Fruit fly (Drosophila melanogaster) whole organism, prepupa: Measurements from ENCODE around the gene CG44044.

ENCODE experiments used
- CG10669 ChIP-seq: fragments of 200-800 bp; sonication (Bioruptor generic); optimal IDR thresholded peaks from 3 replicates; lab custom pipeline; 2018; ENCODE audit warnings: missing biosample characterization, mild to moderate bottlenecking, missing genetic modification characterization, moderate library complexity
- CG11294 ChIP-seq: fragments of 200-800 bp; sonication (Bioruptor generic); IDR thresholded peaks from 2 replicates; pipeline ENCODE4 v1.3.6; 2022; ENCODE audit warnings: missing biosample characterization, missing genetic modification characterization
- CG11762 ChIP-seq: fragments of 200-800 bp; sonication (Bioruptor generic); optimal IDR thresholded peaks from 3 replicates; lab custom pipeline; 2016; ENCODE audit warnings: missing biosample characterization, missing genetic modification characterization; ENCODE audit not compliant: insufficient read depth
- CG11902 ChIP-seq: fragments of 200-800 bp; sonication (Bioruptor generic); optimal IDR thresholded peaks from 3 replicates; lab custom pipeline; 2016; ENCODE audit warnings: missing biosample characterization, missing genetic modification characterization
- CG15336 ChIP-seq: fragments of 200-800 bp; sonication (Bioruptor generic); IDR thresholded peaks from 2 replicates; pipeline ENCODE4 v1.3.6; 2022; ENCODE audit warnings: missing biosample characterization, missing genetic modification characterization
- CG1621 ChIP-seq: fragments of 200-800 bp; sonication (Bioruptor generic); optimal IDR thresholded peaks from 3 replicates; lab custom pipeline; 2018; ENCODE audit warnings: missing biosample characterization, mild to moderate bottlenecking, missing genetic modification characterization
- CG31627 ChIP-seq: fragments of 200-800 bp; sonication (Bioruptor generic); optimal IDR thresholded peaks from 3 replicates; lab custom pipeline; 2016; ENCODE audit warnings: missing biosample characterization, missing genetic modification characterization
- CG32006 ChIP-seq: fragments of 200-800 bp; sonication (Bioruptor generic); optimal IDR thresholded peaks from 3 replicates; lab custom pipeline; 2017; ENCODE audit warnings: missing biosample characterization, mild to moderate bottlenecking, missing genetic modification characterization
- CG6163 ChIP-seq: fragments of 200-800 bp; sonication (Bioruptor generic); IDR thresholded peaks from 3 replicates; pipeline ENCODE4 v1.3.6; 2022; ENCODE audit warnings: missing biosample characterization, missing genetic modification characterization
- CG6792 ChIP-seq: fragments of 200-800 bp; sonication (Bioruptor generic); optimal IDR thresholded peaks from 3 replicates; lab custom pipeline; 2016; ENCODE audit warnings: missing biosample characterization, missing genetic modification characterization
- CG6808 ChIP-seq: fragments of 200-800 bp; sonication (Bioruptor generic); optimal IDR thresholded peaks from 3 replicates; lab custom pipeline; 2017; ENCODE audit warnings: missing biosample characterization, missing genetic modification characterization, mild to moderate bottlenecking, moderate library complexity, missing genetic modification reagents
- CG6854 ChIP-seq: fragments of 200-800 bp; sonication (Bioruptor generic); optimal IDR thresholded peaks from 2 replicates; lab custom pipeline; 2017; ENCODE audit warnings: missing biosample characterization, mild to moderate bottlenecking, missing genetic modification characterization
- CG8632 ChIP-seq: fragments of 200-800 bp; sonication (Bioruptor generic); optimal IDR thresholded peaks from 3 replicates; lab custom pipeline; 2016; ENCODE audit warnings: missing biosample characterization, missing genetic modification characterization
- CG9139 ChIP-seq: fragments of 200-800 bp; sonication (Bioruptor generic); optimal IDR thresholded peaks from 3 replicates; lab custom pipeline; 2017; ENCODE audit warnings: missing biosample characterization, mild to moderate bottlenecking, missing genetic modification characterization
- Eip75B ChIP-seq: fragments of 200-800 bp; sonication (Bioruptor generic); optimal IDR thresholded peaks from 3 replicates; lab custom pipeline; 2016; ENCODE audit warnings: missing biosample characterization, missing genetic modification characterization
- Eip78C ChIP-seq: fragments of 200-800 bp; sonication (Bioruptor generic); peaks from one replicate; lab custom pipeline; 2016; ENCODE audit warnings: missing biosample characterization, missing genetic modification characterization
- Eip93F ChIP-seq: fragments of 200-800 bp; sonication (Bioruptor generic); optimal IDR thresholded peaks from 2 replicates; lab custom pipeline; 2016; ENCODE audit warnings: missing biosample characterization, mild to moderate bottlenecking, missing genetic modification characterization
- Ets21C ChIP-seq: fragments of 200-800 bp; sonication (Bioruptor generic); optimal IDR thresholded peaks from 3 replicates; lab custom pipeline; 2016; ENCODE audit warnings: missing biosample characterization, missing genetic modification characterization
- Hr38 ChIP-seq: sonication (Bioruptor generic); optimal IDR thresholded peaks from 2 replicates; lab custom pipeline; 2016; ENCODE audit warnings: missing biosample characterization, missing genetic modification characterization
- Hr39 ChIP-seq: fragments of 200-800 bp; sonication (Bioruptor generic); optimal IDR thresholded peaks from 2 replicates; lab custom pipeline; 2016; ENCODE audit warnings: missing biosample characterization, missing genetic modification characterization
- Hr4 ChIP-seq: fragments of 200-800 bp; sonication (Bioruptor generic); optimal IDR thresholded peaks from 3 replicates; lab custom pipeline; 2016; ENCODE audit warnings: missing biosample characterization, missing genetic modification characterization
- Lpt ChIP-seq: fragments of 200-800 bp; sonication (Bioruptor generic); optimal IDR thresholded peaks from 3 replicates; lab custom pipeline; 2016; ENCODE audit warnings: missing biosample characterization, missing genetic modification characterization
- Met ChIP-seq: fragments of 200-800 bp; sonication (Bioruptor generic); optimal IDR thresholded peaks from 3 replicates; lab custom pipeline; 2016; ENCODE audit warnings: missing biosample characterization, missing genetic modification characterization
- OdsH ChIP-seq: fragments of 200-800 bp; sonication (Bioruptor generic); optimal IDR thresholded peaks from 3 replicates; lab custom pipeline; 2016; ENCODE audit warnings: missing biosample characterization, missing genetic modification characterization
- Smox ChIP-seq: fragments of 200-800 bp; sonication (Bioruptor generic); optimal IDR thresholded peaks from 3 replicates; lab custom pipeline; 2016; ENCODE audit warnings: missing biosample characterization, missing genetic modification characterization
- Sox14 ChIP-seq: fragments of 200-800 bp; sonication (Bioruptor generic); optimal IDR thresholded peaks from 3 replicates; lab custom pipeline; 2016; ENCODE audit warnings: missing biosample characterization, missing genetic modification characterization
- acj6 ChIP-seq: fragments of 200-800 bp; sonication (Bioruptor generic); optimal IDR thresholded peaks from 3 replicates; lab custom pipeline; 2016; ENCODE audit warnings: missing biosample characterization, missing genetic modification characterization
- dac ChIP-seq: fragments of 200-800 bp; sonication (Bioruptor generic); optimal IDR thresholded peaks from 2 replicates; lab custom pipeline; 2017; ENCODE audit warnings: missing biosample characterization, mild to moderate bottlenecking, missing genetic modification characterization
- dsx ChIP-seq: fragments of 200-800 bp; optimal IDR thresholded peaks from 3 replicates; lab custom pipeline; 2019; ENCODE audit warnings: missing biosample characterization, mild to moderate bottlenecking, missing genetic modification characterization, moderate library complexity; ENCODE audit not compliant: poor library complexity, severe bottlenecking
- eg ChIP-seq: fragments of 200-800 bp; sonication (Bioruptor generic); IDR thresholded peaks from 3 replicates; pipeline ENCODE4 v1.3.6; 2022; ENCODE audit warnings: missing biosample characterization, missing genetic modification characterization
- esn ChIP-seq: fragments of 200-800 bp; sonication (Bioruptor generic); optimal IDR thresholded peaks from 2 replicates; lab custom pipeline; 2016; ENCODE audit warnings: missing biosample characterization, mild to moderate bottlenecking, missing genetic modification characterization, moderate library complexity
- fd59A ChIP-seq: fragments of 200-800 bp; sonication (Bioruptor generic); optimal IDR thresholded peaks from 2 replicates; lab custom pipeline; 2017; ENCODE audit warnings: missing biosample characterization, mild to moderate bottlenecking, missing genetic modification characterization, missing genetic modification reagents
- fd85E ChIP-seq: fragments of 200-800 bp; sonication (Bioruptor generic); optimal IDR thresholded peaks from 3 replicates; lab custom pipeline; 2016; ENCODE audit warnings: missing biosample characterization, missing genetic modification characterization
- fkh ChIP-seq: fragments of 200-800 bp; sonication (Bioruptor generic); optimal IDR thresholded peaks from 3 replicates; lab custom pipeline; 2017; ENCODE audit warnings: missing biosample characterization, mild to moderate bottlenecking, missing genetic modification characterization, moderate library complexity
- net ChIP-seq: fragments of 200-800 bp; sonication (Bioruptor generic); optimal IDR thresholded peaks from 3 replicates; lab custom pipeline; 2016; ENCODE audit warnings: missing biosample characterization, missing genetic modification characterization
- pdm3 ChIP-seq: fragments of 200-800 bp; sonication (Bioruptor generic); optimal IDR thresholded peaks from 3 replicates; lab custom pipeline; 2016; ENCODE audit warnings: missing biosample characterization, missing genetic modification characterization
- spab ChIP-seq: fragments of 200-800 bp; sonication (Bioruptor generic); optimal IDR thresholded peaks from 2 replicates; lab custom pipeline; 2017; ENCODE audit warnings: missing biosample characterization, mild to moderate bottlenecking, missing genetic modification characterization, missing genetic modification reagents
- ss ChIP-seq, 2 experiments: fragments of 200-800 bp; sonication (Bioruptor generic); optimal IDR thresholded peaks; 2 replicates in 1 of 2; 3 replicates in 1 of 2; lab custom pipeline; 2017 to 2018; ENCODE audit warnings: mild to moderate bottlenecking in 2 of 2, missing biosample characterization in 2 of 2, missing genetic modification characterization in 2 of 2, moderate library complexity in 1 of 2
- svp ChIP-seq: fragments of 200-800 bp; sonication (Bioruptor generic); peaks from one replicate; lab custom pipeline; 2016; ENCODE audit warnings: missing biosample characterization, missing genetic modification characterization

CG44044 gene

DNA sequence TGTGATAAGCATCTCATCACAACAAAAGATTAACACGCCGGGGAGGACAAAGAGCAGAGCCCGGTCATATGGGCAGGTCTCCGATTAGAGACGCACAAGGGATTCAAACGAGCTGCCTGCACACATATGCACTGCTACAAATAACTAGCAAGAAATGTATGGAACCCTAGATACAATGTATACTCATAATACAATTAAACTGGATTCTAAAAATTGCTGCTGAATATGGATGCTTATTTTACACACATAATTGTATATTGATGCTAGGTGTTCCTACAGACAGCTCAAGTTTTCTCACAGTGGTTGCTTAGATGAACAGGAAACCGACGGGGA is 15.4 kb downstream of the CG44044 start (continued):
- TF ChIP-seq spab (GFP tag; lab: Kevin White, UChicago) (peak; percentile 18), dsx (GFP tag; lab: Kevin White, UChicago) (peak; percentile 75), Lpt (GFP tag; lab: Kevin White, UChicago) (peak; percentile 2), Eip78C (GFP tag; lab: Kevin White, UChicago) (peak; percentile 84), CG9139 (GFP tag; lab: Kevin White, UChicago) (no peak), svp (GFP tag; lab: Kevin White, UChicago) (peak; percentile 76), Smox (GFP tag; lab: Kevin White, UChicago) (peak; percentile 10), CG6854 (GFP tag; lab: Kevin White, UChicago) (no peak), fkh (no peak), Met (peak; percentile 40), Eip93F (GFP tag; lab: Kevin White, UChicago) (no peak), Hr38 (GFP tag; lab: Kevin White, UChicago) (no peak), OdsH (GFP tag; lab: Kevin White, UChicago) (peak; percentile 66), CG8632 (GFP tag; lab: Kevin White, UChicago) (peak; percentile 4), Hr39 (GFP tag; lab: Kevin White, UChicago) (peak; percentile 31), eg (GFP tag; lab: Robert Waterston, UW) (0 out of 3 replicates have a peak, but pooled peaks have one; percentile 49), net (GFP tag; lab: Kevin White, UChicago) (peak; percentile 40), CG11902 (GFP tag; lab: Kevin White, UChicago) (peak; percentile 17), CG15336 (GFP tag; lab: Robert Waterston, UW) (peak; percentile 59; the same call in 1 of the 2 replicates), acj6 (GFP tag; lab: Kevin White, UChicago) (peak; percentile 60), dac (no peak)

DNA sequence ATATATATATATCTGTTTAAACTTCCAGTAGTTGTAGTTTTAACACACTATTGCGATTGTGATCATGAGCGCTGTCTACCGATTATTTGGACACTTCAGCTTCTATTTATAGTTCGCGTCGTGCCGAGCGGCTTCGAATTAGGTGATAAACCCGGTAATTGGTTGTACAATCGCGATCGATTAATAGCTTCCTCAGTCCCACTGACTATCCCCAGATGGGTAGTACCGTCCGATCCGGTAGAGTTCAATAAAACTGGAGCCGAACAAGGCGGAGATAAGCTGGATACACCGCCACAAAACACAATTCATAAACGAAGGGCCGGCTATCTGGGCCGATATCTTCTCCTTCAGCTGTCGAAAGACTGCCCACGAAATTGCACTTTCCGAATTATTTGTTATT is 16.2 kb downstream of the CG44044 start:
- TF ChIP-seq Eip78C (GFP tag; lab: Kevin White, UChicago) = peak; percentile 48
- TF ChIP-seq Hr4 (GFP tag; lab: Kevin White, UChicago) = no peak

DNA sequence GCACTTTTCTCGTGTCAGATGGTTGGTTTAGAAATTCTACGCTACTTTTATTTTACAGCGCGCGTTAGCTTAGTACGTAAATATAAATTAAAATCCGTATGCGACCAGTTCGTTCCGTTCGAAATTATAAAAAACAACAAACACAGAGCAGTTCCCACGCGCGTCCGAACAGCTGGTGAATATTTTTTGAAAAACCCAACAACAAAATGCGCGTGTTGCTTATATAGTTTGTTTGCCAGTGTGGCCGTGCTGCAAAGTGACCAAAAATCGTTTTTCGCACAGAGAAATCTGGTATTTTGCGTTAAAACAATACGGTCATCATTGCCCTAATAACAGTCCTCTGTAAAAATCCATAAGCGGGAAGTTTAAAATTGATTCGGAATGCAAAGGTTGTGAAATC is 16.7 kb downstream of the CG44044 start:
- TF ChIP-seq acj6 (GFP tag; lab: Kevin White, UChicago) = no peak
- no peak for TF ChIP-seq Hr38 (GFP tag; lab: Kevin White, UChicago)
- TF ChIP-seq CG1621 = peak; percentile 50
- TF ChIP-seq CG11294 (GFP tag; lab: Robert Waterston, UW) = no peak
- TF ChIP-seq Sox14 (GFP tag; lab: Kevin White, UChicago) = peak; percentile 1
- peak in 1 of 2 experiments; percentile 56 for TF ChIP-seq ss (GFP tag; optimal IDR thresholded peaks at IDR 0.05; lab: Kevin White, UChicago)
- peak; percentile 25 for TF ChIP-seq fkh
- 0 out of 3 replicates have a peak, but pooled peaks have one; percentile 21 for TF ChIP-seq CG6163
- no peak for TF ChIP-seq Hr4 (GFP tag; lab: Kevin White, UChicago)
- TF ChIP-seq Eip78C (GFP tag; lab: Kevin White, UChicago) = peak; percentile 54
- peak; percentile 21 for TF ChIP-seq Eip75B (GFP tag; lab: Kevin White, UChicago)
- no peak for TF ChIP-seq CG6808
- TF ChIP-seq dsx (GFP tag; lab: Kevin White, UChicago) = peak; percentile 30
- no peak for TF ChIP-seq pdm3
- TF ChIP-seq Met = no peak
- peak; percentile 10 for TF ChIP-seq esn (GFP tag; lab: Kevin White, UChicago)

DNA sequence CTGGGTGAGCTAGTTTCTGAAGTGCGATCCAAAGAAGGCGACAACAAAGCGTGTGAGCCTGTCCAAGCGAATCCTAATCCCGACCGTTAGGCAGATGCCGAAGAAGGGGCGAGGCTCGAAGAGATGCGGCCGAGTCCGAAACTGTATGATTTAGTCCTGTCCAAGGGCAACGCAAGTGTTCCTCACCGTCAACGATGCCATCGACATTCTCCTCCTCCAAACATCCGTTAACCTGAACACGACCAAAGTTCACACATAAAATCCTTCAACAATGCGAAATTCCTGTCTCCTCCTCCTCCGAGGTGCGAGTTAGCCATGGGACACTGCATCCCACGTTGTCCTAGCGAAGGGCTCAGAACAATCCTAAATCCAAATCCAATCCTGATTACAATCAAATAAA is 17.8 kb downstream of the CG44044 start, which contains the start of gene Sulf1:
TSS of gene Sulf1 (minus strand) at position 101 of the 400 bp plus-strand sequence.
- TF ChIP-seq Ets21C (no peak), CG11902 (GFP tag; lab: Kevin White, UChicago) (no peak), fd59A (GFP tag; lab: Kevin White, UChicago) (no peak), esn (GFP tag; lab: Kevin White, UChicago) (no peak), fd85E (GFP tag; lab: Kevin White, UChicago) (no peak), Hr39 (GFP tag; lab: Kevin White, UChicago) (no peak), CG10669 (GFP tag; lab: Kevin White, UChicago) (no peak), CG1621 (no peak), Hr38 (GFP tag; lab: Kevin White, UChicago) (no peak), ss (GFP tag; optimal IDR thresholded peaks at IDR 0.05; lab: Kevin White, UChicago) (no peak), CG9139 (GFP tag; lab: Kevin White, UChicago) (no peak), CG6792 (GFP tag; lab: Kevin White, UChicago) (no peak), svp (GFP tag; lab: Kevin White, UChicago) (no peak), CG6163 (no peak), CG11762 (GFP tag; lab: Kevin White, UChicago) (no peak), CG32006 (GFP tag; lab: Kevin White, UChicago) (no peak), acj6 (GFP tag; lab: Kevin White, UChicago) (no peak), Eip75B (GFP tag; lab: Kevin White, UChicago) (no peak), CG31627 (GFP tag; lab: Kevin White, UChicago) (no peak)
